Fruit fly (Drosophila melanogaster) Kc167 (cell line): ENCODE results near the gene Dr.

Experiments used
- Myc ChIP-seq: fragments of >200 bp; optimal IDR thresholded peaks from 2 replicates; lab custom pipeline; 2017; ENCODE audit warnings: missing external identifiers
- Sin3A ChIP-seq: fragments of >200 bp; optimal IDR thresholded peaks from 2 replicates; lab custom pipeline; 2018; ENCODE audit warnings: missing external identifiers
- h ChIP-seq: fragments of >200 bp; optimal IDR thresholded peaks from 3 replicates; lab custom pipeline; 2018; ENCODE audit warnings: missing external identifiers
- insv ChIP-seq: fragments of >200 bp; optimal IDR thresholded peaks from 3 replicates; lab custom pipeline; 2018; ENCODE audit warnings: missing external identifiers
- psq ChIP-seq: fragments of >200 bp; optimal IDR thresholded peaks from 2 replicates; lab custom pipeline; 2017; ENCODE audit warnings: missing external identifiers
- ttk ChIP-seq: sonication (Bioruptor generic); optimal IDR thresholded peaks from 2 replicates; lab custom pipeline; 2017; ENCODE audit warnings: missing external identifiers

- TF ChIP-seq h = no peak
- TF ChIP-seq Sin3A (lab: Kevin White, UChicago) = no peak
- no peak for TF ChIP-seq ttk (lab: Kevin White, UChicago)
- TF ChIP-seq insv = no peak
- TF ChIP-seq Myc (lab: Kevin White, UChicago) = no peak
- TF ChIP-seq psq (lab: Kevin White, UChicago) = no peak
Measured at dm6 chr3R:29576009-29576408, 19.8 kb downstream of the Dr start.
